Fruit fly (Drosophila melanogaster): ENCODE results near the gene CG4496.

Gene CG4496

DNA sequence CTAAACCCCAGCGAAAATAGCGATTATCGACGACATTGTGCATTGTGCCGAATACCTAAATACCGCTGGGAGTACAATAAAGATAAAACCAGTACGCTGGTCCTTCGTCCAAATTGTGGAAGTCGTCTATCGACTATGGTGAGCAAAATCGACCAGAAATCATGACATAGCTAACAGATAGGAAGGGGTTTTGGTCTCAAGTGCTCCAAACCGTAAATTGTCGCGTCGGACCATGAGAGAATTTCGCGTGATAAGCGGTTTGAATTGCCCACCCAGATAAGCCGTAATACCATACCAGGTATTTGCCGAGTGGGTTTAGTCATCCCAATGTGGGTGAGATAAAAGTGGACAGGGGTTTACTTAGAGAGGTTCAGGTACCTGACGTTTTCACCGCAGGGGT, 28.1 kb upstream of the CG4496 start (continued):
- TF ChIP-seq ssp (GFP tag; IDR thresholded peaks at IDR 0.05): no peak
- TF ChIP-seq phol (tag; optimal IDR thresholded peaks at IDR 0.05): no peak
- TF ChIP-seq Max (GFP tag; optimal IDR thresholded peaks at IDR 0.05): no peak
- TF ChIP-seq pros (GFP tag; optimal IDR thresholded peaks at IDR 0.05): no peak
- TF ChIP-seq tna (GFP tag; IDR thresholded peaks at IDR 0.05; ENCODE audit: partially characterized antibody): no peak
- no peak for TF ChIP-seq CG1647 (GFP tag; optimal IDR thresholded peaks at IDR 0.05)
- no peak for TF ChIP-seq nom (GFP tag; optimal IDR thresholded peaks at IDR 0.05)
- no peak for TF ChIP-seq Lim3 (GFP tag; IDR thresholded peaks at IDR 0.05)
- TF ChIP-seq vnd (GFP tag; IDR thresholded peaks at IDR 0.05; ENCODE audit: partially characterized antibody): no peak
- TF ChIP-seq CG16813 (GFP tag; IDR thresholded peaks at IDR 0.05; ENCODE audit: partially characterized antibody): no peak
- TF ChIP-seq usp (GFP tag; optimal IDR thresholded peaks at IDR 0.05): no peak
- TF ChIP-seq vfl (GFP tag; optimal IDR thresholded peaks at IDR 0.05): no peak
- TF ChIP-seq trem (tag; optimal IDR thresholded peaks at IDR 0.05): no peak
- TF ChIP-seq CG13123 (GFP tag; optimal IDR thresholded peaks at IDR 0.05): no peak
- no peak for TF ChIP-seq CG6813 (GFP tag; optimal IDR thresholded peaks at IDR 0.05)
- TF ChIP-seq Xrp1 (GFP tag; IDR thresholded peaks at IDR 0.05): no peak
- no peak for TF ChIP-seq Ssrp (tag; optimal IDR thresholded peaks at IDR 0.05)
- no peak for TF ChIP-seq Ravus (GFP tag; IDR thresholded peaks at IDR 0.05)
- TF ChIP-seq mirr (GFP tag; optimal IDR thresholded peaks at IDR 0.05): peak; percentile 95
- no peak for TF ChIP-seq CG3163 (GFP tag; optimal IDR thresholded peaks at IDR 0.05)
- peak; percentile 24 for TF ChIP-seq Kr (GFP tag; optimal IDR thresholded peaks at IDR 0.05)
- no peak for TF ChIP-seq sc (optimal IDR thresholded peaks at IDR 0.05)
- no peak for TF ChIP-seq sc (GFP tag; optimal IDR thresholded peaks at IDR 0.05)
- no peak for TF ChIP-seq Asciz (GFP tag; optimal IDR thresholded peaks at IDR 0.05)
- TF ChIP-seq CG3281 (GFP tag; optimal IDR thresholded peaks at IDR 0.05): peak; percentile 2
- peak; percentile 94 for TF ChIP-seq CG34376 (GFP tag; optimal IDR thresholded peaks at IDR 0.05)
- TF ChIP-seq CG10366 (GFP tag; IDR thresholded peaks at IDR 0.05): no peak
- TF ChIP-seq CG17568 (GFP tag; optimal IDR thresholded peaks at IDR 0.05): no peak
- TF ChIP-seq CG14014 (GFP tag; IDR thresholded peaks at IDR 0.05): no peak
- no peak for TF ChIP-seq Side (GFP tag; optimal IDR thresholded peaks at IDR 0.05)
- peak; percentile 99 for TF ChIP-seq CG15479 (GFP tag; optimal IDR thresholded peaks at IDR 0.05)
- TF ChIP-seq CG8281 (tag; optimal IDR thresholded peaks at IDR 0.05): no peak
- no peak for TF ChIP-seq TFAM (GFP tag; optimal IDR thresholded peaks at IDR 0.05)
- no peak for TF ChIP-seq Usf (GFP tag; optimal IDR thresholded peaks at IDR 0.05)
- no peak for TF ChIP-seq CTCF (GFP tag; optimal IDR thresholded peaks at IDR 0.05)
- TF ChIP-seq CG11723 (GFP tag; optimal IDR thresholded peaks at IDR 0.05): no peak
- TF ChIP-seq CG14860 (GFP tag; IDR thresholded peaks at IDR 0.05; ENCODE audit: partially characterized antibody): no peak
- TF ChIP-seq Ets65A (GFP tag): peak; percentile 24
- no peak for TF ChIP-seq CG7745 (tag; optimal IDR thresholded peaks at IDR 0.05)
- no peak for TF ChIP-seq Lhr (GFP tag; optimal IDR thresholded peaks at IDR 0.05)
- TF ChIP-seq pan (optimal IDR thresholded peaks at IDR 0.05): no peak
- no peak for TF ChIP-seq pan (GFP tag; optimal IDR thresholded peaks at IDR 0.05 in 1 of 2, IDR thresholded peaks at IDR 0.05 in 1 of 2)
- TF ChIP-seq CG34422 (GFP tag; IDR thresholded peaks at IDR 0.05): no peak
- no peak for TF ChIP-seq CG18011 (GFP tag; optimal IDR thresholded peaks at IDR 0.05)
- TF ChIP-seq bsh (GFP tag; optimal IDR thresholded peaks at IDR 0.05): no peak
- no peak for TF ChIP-seq CG3407 (GFP tag; optimal IDR thresholded peaks at IDR 0.05)
- peak in 1 of 2 experiments; percentile 50 for TF ChIP-seq tll (GFP tag; optimal IDR thresholded peaks at IDR 0.05)
- TF ChIP-seq GATAe (GFP tag; conservative IDR thresholded peaks at IDR 0.05): 0 out of 2 replicates have a peak, but pooled peaks have one; percentile 24
- TF ChIP-seq CG18599 (GFP tag; optimal IDR thresholded peaks at IDR 0.05): peak; percentile 39
- no peak for TF ChIP-seq Optix (GFP tag; IDR thresholded peaks at IDR 0.05)
- TF ChIP-seq B-H2 (GFP tag; optimal IDR thresholded peaks at IDR 0.05): peak; percentile 38

Data from whole organism, embryonic.